Worm (Caenorhabditis elegans) whole organism, L4 larva: ENCODE measurements around the gene C26B9.6.

Experiments used
- F49E8.2 ChIP-seq: sonication (generic microtip); optimal IDR thresholded peaks from 2 replicates; lab custom pipeline; 2016; ENCODE audit warnings: missing compliant biosample characterization, mild to moderate bottlenecking, missing genetic modification characterization, borderline replicate concordance
- R02D3.7 ChIP-seq: fragments of 150-350 bp; sonication (generic microtip); optimal IDR thresholded peaks from 3 replicates; lab custom pipeline; 2014; ENCODE audit warnings: missing biosample characterization, missing genetic modification characterization
- ceh-32 ChIP-seq: sonication (generic microtip); optimal IDR thresholded peaks from 2 replicates; lab custom pipeline; 2016; ENCODE audit warnings: mild to moderate bottlenecking, missing genetic modification characterization, missing compliant biosample characterization; ENCODE audit not compliant: poor library complexity
- ceh-44 ChIP-seq: fragments of 200-800 bp; sonication (Bioruptor generic); IDR thresholded peaks from 2 replicates; pipeline ENCODE4 v1.3.6; 2022; ENCODE audit warnings: missing genetic modification reagents, missing genetic modification characterization, missing compliant biosample characterization
- daf-12 ChIP-seq: fragments of 150-350 bp; optimal IDR thresholded peaks from 2 replicates; lab custom pipeline; 2014; ENCODE audit warnings: missing biosample characterization, missing genetic modification reagents, missing genetic modification characterization
- egl-43 ChIP-seq: fragments of 200-800 bp; sonication (Bioruptor generic); IDR thresholded peaks from 2 replicates; pipeline ENCODE4 v1.3.6; 2022; ENCODE audit warnings: missing genetic modification reagents, missing genetic modification characterization, missing compliant biosample characterization
- hlh-30 ChIP-seq: sonication (generic microtip); optimal IDR thresholded peaks from 2 replicates; lab custom pipeline; 2017; ENCODE audit warnings: antibody characterized with exemption, mild to moderate bottlenecking, missing genetic modification characterization, missing compliant biosample characterization; ENCODE audit not compliant: insufficient read depth
- lin-13 ChIP-seq: fragments of 150-350 bp; optimal IDR thresholded peaks from 2 replicates; lab custom pipeline; 2014; ENCODE audit warnings: missing biosample characterization, missing genetic modification reagents, missing genetic modification characterization
- lin-15B ChIP-seq: fragments of 150-350 bp; sonication (generic microtip); optimal IDR thresholded peaks from 3 replicates; lab custom pipeline; 2014; ENCODE audit warnings: missing biosample characterization, missing genetic modification characterization
- nhr-76 ChIP-seq: fragments of 150-350 bp; optimal IDR thresholded peaks from 2 replicates; lab custom pipeline; 2014; ENCODE audit warnings: missing biosample characterization, missing genetic modification characterization
- skn-1 ChIP-seq: fragments of 150-350 bp; optimal IDR thresholded peaks from 2 replicates; lab custom pipeline; 2014; ENCODE audit warnings: missing biosample characterization, missing genetic modification characterization
- spr-1 ChIP-seq: sonication (generic microtip); optimal IDR thresholded peaks from 2 replicates; lab custom pipeline; 2016; ENCODE audit warnings: mild to moderate bottlenecking, missing genetic modification characterization, missing compliant biosample characterization
- spr-3 ChIP-seq: fragments of 200-800 bp; sonication (Bioruptor generic); optimal IDR thresholded peaks from 2 replicates; lab custom pipeline; 2018; ENCODE audit warnings: mild to moderate bottlenecking, missing genetic modification characterization, missing compliant biosample characterization
- tag-97 ChIP-seq: fragments of 200-800 bp; sonication (Bioruptor generic); IDR thresholded peaks from 2 replicates; pipeline ENCODE4 v1.3.6; 2022; ENCODE audit warnings: missing genetic modification characterization, missing compliant biosample characterization

DNA sequence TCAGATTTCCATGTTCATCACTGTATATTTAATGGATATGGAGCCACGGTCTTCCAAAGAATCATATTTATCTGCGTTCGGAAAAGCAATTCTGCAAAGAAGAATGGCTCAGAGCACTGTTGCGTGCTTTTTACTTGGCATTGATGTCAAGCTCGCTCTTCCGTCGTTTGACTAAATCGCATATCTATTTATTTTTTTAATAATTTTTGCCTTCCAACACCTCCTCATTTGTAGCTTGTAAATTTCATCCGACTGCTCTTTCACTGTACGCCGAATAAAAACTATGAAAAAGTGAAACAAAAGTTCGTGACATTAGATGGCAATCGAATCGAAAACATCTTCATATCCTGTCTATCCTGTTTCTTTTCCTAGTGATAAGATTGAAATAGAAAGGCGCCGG is 4.6 kb upstream of the C26B9.6 start, which contains the start of gene C26B9.2:
- TF ChIP-seq ceh-44 (GFP tag; lab: Robert Waterston, UW) (no peak), egl-43 (GFP tag; lab: Robert Waterston, UW) (no peak), nhr-76 (no peak), R02D3.7 (tag; lab: Kevin White, UChicago) (no peak), hlh-30 (tag; lab: Kevin White, UChicago) (no peak), daf-12 (tag; lab: Kevin White, UChicago) (no peak), lin-15B (no peak), F49E8.2 (tag; lab: Kevin White, UChicago) (no peak), skn-1 (tag; lab: Kevin White, UChicago) (no peak), lin-13 (GFP tag; lab: Kevin White, UChicago) (no peak), spr-1 (tag; lab: Kevin White, UChicago) (no peak), spr-3 (GFP tag; lab: Kevin White, UChicago) (no peak), ceh-32 (tag; lab: Kevin White, UChicago) (no peak), tag-97 (GFP tag; lab: Robert Waterston, UW) (no peak)
